Fruit fly (Drosophila melanogaster): ENCODE results near the gene Ndc1.
A peak's percentile ranks its signal among the peaks of the same experiment; 100 is the strongest.

Ndc1 gene

dm6 chr3R:23962781-23963222 is 38.6 kb downstream of the Ndc1 start, which contains the start of gene CG31140 (continued):
- TF ChIP-seq pzg (GFP tag; optimal IDR thresholded peaks at IDR 0.05) (peak; percentile 43), zen2 (GFP tag; IDR thresholded peaks at IDR 0.05; ENCODE audit: partially characterized antibody) (0 out of 3 replicates have a peak, but pooled peaks have one; percentile 44), CG11504 (tag; optimal IDR thresholded peaks at IDR 0.05) (peak; percentile 17), CG8290 (GFP tag; optimal IDR thresholded peaks at IDR 0.05) (peak; percentile 36), CG8290 (tag; optimal IDR thresholded peaks at IDR 0.05) (peak; percentile 50 to 64), CG6813 (GFP tag; optimal IDR thresholded peaks at IDR 0.05) (peak; percentile 11), CG34224 (GFP tag; IDR thresholded peaks at IDR 0.05; ENCODE audit: partially characterized antibody) (peak; percentile 35; the same call in 1 of the 3 replicates), CG13123 (GFP tag; optimal IDR thresholded peaks at IDR 0.05) (no peak), cato (GFP tag; optimal IDR thresholded peaks at IDR 0.05; ENCODE audit: borderline replicate concordance) (no peak), Mes4 (GFP tag; optimal IDR thresholded peaks at IDR 0.05) (no peak), sd (tag; optimal IDR thresholded peaks at IDR 0.05) (peak; percentile 91), tup (GFP tag; optimal IDR thresholded peaks at IDR 0.05) (no peak), BEAF-32 (GFP tag; optimal IDR thresholded peaks at IDR 0.05) (no peak), CG10654 (GFP tag; optimal IDR thresholded peaks at IDR 0.05) (no peak), Deaf1 (tag; optimal IDR thresholded peaks at IDR 0.05) (peak; percentile 20), MESR4 (GFP tag; optimal IDR thresholded peaks at IDR 0.05) (peak; percentile 12)

- no peak for TF ChIP-seq fd96Cb (tag; optimal IDR thresholded peaks at IDR 0.05)
- peak; percentile 57; the same call in 1 of the 2 replicates for TF ChIP-seq onecut (GFP tag; IDR thresholded peaks at IDR 0.05)
- peak; percentile 36; the same call in 1 of the 2 replicates for TF ChIP-seq CG32767 (GFP tag; IDR thresholded peaks at IDR 0.05)
- TF ChIP-seq sr (GFP tag; IDR thresholded peaks at IDR 0.05) = peak; percentile 93
- no peak for TF ChIP-seq CG11085 (GFP tag; IDR thresholded peaks at IDR 0.05)
- 0 out of 4 replicates have a peak, but pooled peaks have one; percentile 37 for TF ChIP-seq chinmo (GFP tag; IDR thresholded peaks at IDR 0.05; ENCODE audit: partially characterized antibody)
- peak; percentile 76 for TF ChIP-seq ewg (GFP tag; optimal IDR thresholded peaks at IDR 0.05)
- 0 out of 3 replicates have a peak, but pooled peaks have one; percentile 6 for TF ChIP-seq so (GFP tag; IDR thresholded peaks at IDR 0.05)
- peak; percentile 74 for TF ChIP-seq scrt (GFP tag; optimal IDR thresholded peaks at IDR 0.05)
- peak; percentile 63 for TF ChIP-seq abd-A (tag; optimal IDR thresholded peaks at IDR 0.05)
- no peak for TF ChIP-seq hkb (optimal IDR thresholded peaks at IDR 0.05)
- TF ChIP-seq hkb (GFP tag; IDR thresholded peaks at IDR 0.05) = 0 out of 2 replicates have a peak, but pooled peaks have one; percentile 8
- peak; percentile 41; the same call in 2 of the 3 replicates for TF ChIP-seq ci (GFP tag; IDR thresholded peaks at IDR 0.05)
- TF ChIP-seq mld (GFP tag; IDR thresholded peaks at IDR 0.05; ENCODE audit: partially characterized antibody) = no peak
- peak; percentile 50 for TF ChIP-seq sqz (GFP tag; optimal IDR thresholded peaks at IDR 0.05)
- peak; percentile 55 for TF ChIP-seq Med (GFP tag)
- TF ChIP-seq CG15073 (GFP tag; optimal IDR thresholded peaks at IDR 0.05) = peak; percentile 70
- TF ChIP-seq repo (GFP tag; optimal IDR thresholded peaks at IDR 0.05) = no peak
- TF ChIP-seq CG15479 (GFP tag; optimal IDR thresholded peaks at IDR 0.05) = no peak
- no peak for TF ChIP-seq pzg (GFP tag; optimal IDR thresholded peaks at IDR 0.05)
- TF ChIP-seq CG1832 (GFP tag; optimal IDR thresholded peaks at IDR 0.05) = peak; percentile 56
- 0 out of 2 replicates have a peak, but pooled peaks have one; percentile 18 for TF ChIP-seq danr (GFP tag; IDR thresholded peaks at IDR 0.05)
- peak; percentile 1 for TF ChIP-seq sd (tag; optimal IDR thresholded peaks at IDR 0.05)
- no peak for TF ChIP-seq CG10654 (GFP tag; optimal IDR thresholded peaks at IDR 0.05)
- TF ChIP-seq CG11696 (GFP tag; IDR thresholded peaks at IDR 0.05) = peak; percentile 57
- peak; percentile 67 to 81 for TF ChIP-seq Trl (optimal IDR thresholded peaks at IDR 0.05)
- TF ChIP-seq Trl (GFP tag; optimal IDR thresholded peaks at IDR 0.05) = no peak
- no peak for TF ChIP-seq corto (GFP tag; optimal IDR thresholded peaks at IDR 0.05)
- peak; percentile 66 for TF ChIP-seq sens (GFP tag)
- TF ChIP-seq lab (GFP tag; optimal IDR thresholded peaks at IDR 0.05) = peak; percentile 2
- TF ChIP-seq Deaf1 (tag; optimal IDR thresholded peaks at IDR 0.05) = peak; percentile 73
- peak; percentile 71 for TF ChIP-seq CG8290 (GFP tag; optimal IDR thresholded peaks at IDR 0.05)
- peak; percentile 28 to 90 for TF ChIP-seq CG8290 (tag; optimal IDR thresholded peaks at IDR 0.05)
- no peak for TF ChIP-seq ro (GFP tag; IDR thresholded peaks at IDR 0.05)
- peak; percentile 61 for TF ChIP-seq CG12769 (tag; optimal IDR thresholded peaks at IDR 0.05)
- TF ChIP-seq Adf1 (GFP tag; IDR thresholded peaks at IDR 0.05) = peak; percentile 29; the same call in 1 of the 2 replicates
Measured at dm6 chr3R:23964913-23965718, 40.9 kb downstream of the Ndc1 start.
